Worm (Caenorhabditis elegans): Measurements from ENCODE around the gene pod-2.

Gene pod-2

ce11 chrII:1136485-1136884 lies at the start of gene pod-2:
Gene pod-2, plus strand, starts transcription at chrII:1136785.
- TF ChIP-seq tra-4 (tag; optimal IDR thresholded peaks at IDR 0.05) (no peak), scrt-1 (GFP tag; IDR thresholded peaks at IDR 0.05) (no peak), pes-1 (GFP tag; IDR thresholded peaks at IDR 0.05) (no peak), tbx-11 (GFP tag; IDR thresholded peaks at IDR 0.05) (no peak), hmg-4 (GFP tag; optimal IDR thresholded peaks at IDR 0.05) (no peak), ets-7 (tag; optimal IDR thresholded peaks at IDR 0.05) (no peak), flt-1 (GFP tag; IDR thresholded peaks at IDR 0.05) (no peak), ceh-13 (GFP tag; optimal IDR thresholded peaks at IDR 0.05) (no peak), B0310.2 (tag; optimal IDR thresholded peaks at IDR 0.05) (no peak), ama-1 (optimal IDR thresholded peaks at IDR 0.05) (no peak), ceh-36 (tag; optimal IDR thresholded peaks at IDR 0.05) (no peak), sea-1 (GFP tag; conservative IDR thresholded peaks at IDR 0.05) (no peak), hmbx-1 (tag; optimal IDR thresholded peaks at IDR 0.05) (no peak), hnd-1 (tag; optimal IDR thresholded peaks at IDR 0.05) (no peak), aly-1 (tag; optimal IDR thresholded peaks at IDR 0.05) (no peak)

ce11 chrII:1088527-1089230 lies 47.9 kb upstream of the pod-2 start:
- TF ChIP-seq ceh-36 (tag; optimal IDR thresholded peaks at IDR 0.05), result no peak
- no peak for TF ChIP-seq sea-1 (GFP tag; conservative IDR thresholded peaks at IDR 0.05)
- TF ChIP-seq tbx-37 (GFP tag; conservative IDR thresholded peaks at IDR 0.05), result no peak
- no peak for TF ChIP-seq aly-1 (tag; optimal IDR thresholded peaks at IDR 0.05)
- TF ChIP-seq ama-1 (optimal IDR thresholded peaks at IDR 0.05), result no peak

ce11 chrII:1090743-1091142 lies 45.8 kb upstream of the pod-2 start:
- TF ChIP-seq tbx-37 (GFP tag; conservative IDR thresholded peaks at IDR 0.05) (no peak), flt-1 (GFP tag; IDR thresholded peaks at IDR 0.05) (no peak), ceh-36 (tag; optimal IDR thresholded peaks at IDR 0.05) (no peak), pes-1 (GFP tag; IDR thresholded peaks at IDR 0.05) (no peak), scrt-1 (GFP tag; IDR thresholded peaks at IDR 0.05) (no peak), hmbx-1 (tag; optimal IDR thresholded peaks at IDR 0.05) (no peak), ama-1 (optimal IDR thresholded peaks at IDR 0.05) (no peak), B0310.2 (tag; optimal IDR thresholded peaks at IDR 0.05) (no peak), ets-7 (tag; optimal IDR thresholded peaks at IDR 0.05) (no peak)

- no peak for TF ChIP-seq ets-7 (tag; optimal IDR thresholded peaks at IDR 0.05)
These were observed 44.9 kb upstream of the pod-2 start, which contains the start of gene snf-3 for ce11 chrII:1091706-1092105. Gene snf-3, plus strand, starts transcription at chrII:1092006.

ce11 chrII:1100719-1101118 lies 35.9 kb upstream of the pod-2 start, which contains the start of gene pho-14:
Gene pho-14, minus strand, starts transcription at chrII:1100819.
- TF ChIP-seq tra-4 (tag; optimal IDR thresholded peaks at IDR 0.05) (no peak), hmg-4 (GFP tag; optimal IDR thresholded peaks at IDR 0.05) (no peak), aly-1 (tag; optimal IDR thresholded peaks at IDR 0.05) (no peak), ceh-36 (tag; optimal IDR thresholded peaks at IDR 0.05) (no peak), B0310.2 (tag; optimal IDR thresholded peaks at IDR 0.05) (no peak), pes-1 (GFP tag; IDR thresholded peaks at IDR 0.05) (no peak), scrt-1 (GFP tag; IDR thresholded peaks at IDR 0.05) (no peak), hmbx-1 (tag; optimal IDR thresholded peaks at IDR 0.05) (no peak), tbx-37 (GFP tag; conservative IDR thresholded peaks at IDR 0.05) (no peak), F13C5.2 (tag; optimal IDR thresholded peaks at IDR 0.05) (no peak), ama-1 (optimal IDR thresholded peaks at IDR 0.05) (no peak), hnd-1 (tag; optimal IDR thresholded peaks at IDR 0.05) (no peak), flt-1 (GFP tag; IDR thresholded peaks at IDR 0.05) (no peak), tbx-11 (GFP tag; IDR thresholded peaks at IDR 0.05) (no peak), sea-1 (GFP tag; conservative IDR thresholded peaks at IDR 0.05) (no peak)

- TF ChIP-seq ceh-13 (GFP tag; optimal IDR thresholded peaks at IDR 0.05) (no peak), tbx-11 (GFP tag; IDR thresholded peaks at IDR 0.05) (no peak), F13C5.2 (tag; optimal IDR thresholded peaks at IDR 0.05) (no peak), pes-1 (GFP tag; IDR thresholded peaks at IDR 0.05) (no peak), tra-4 (tag; optimal IDR thresholded peaks at IDR 0.05) (no peak), flt-1 (GFP tag; IDR thresholded peaks at IDR 0.05) (no peak), ama-1 (optimal IDR thresholded peaks at IDR 0.05) (no peak), B0310.2 (tag; optimal IDR thresholded peaks at IDR 0.05) (no peak)
These were observed 35.2 kb upstream of the pod-2 start for ce11 chrII:1101413-1101812.

ce11 chrII:1102209-1102608 lies 34.4 kb upstream of the pod-2 start:
- no peak for TF ChIP-seq ama-1 (optimal IDR thresholded peaks at IDR 0.05)
- no peak for TF ChIP-seq tra-4 (tag; optimal IDR thresholded peaks at IDR 0.05)
- TF ChIP-seq sea-1 (GFP tag; conservative IDR thresholded peaks at IDR 0.05), result no peak
- no peak for TF ChIP-seq ets-7 (tag; optimal IDR thresholded peaks at IDR 0.05)
- no peak for TF ChIP-seq aly-1 (tag; optimal IDR thresholded peaks at IDR 0.05)
- no peak for TF ChIP-seq F13C5.2 (tag; optimal IDR thresholded peaks at IDR 0.05)
- TF ChIP-seq flt-1 (GFP tag; IDR thresholded peaks at IDR 0.05), result no peak
- TF ChIP-seq ceh-13 (GFP tag; optimal IDR thresholded peaks at IDR 0.05), result no peak
- TF ChIP-seq pes-1 (GFP tag; IDR thresholded peaks at IDR 0.05), result no peak
- no peak for TF ChIP-seq ceh-36 (tag; optimal IDR thresholded peaks at IDR 0.05)
- TF ChIP-seq hmg-4 (GFP tag; optimal IDR thresholded peaks at IDR 0.05), result no peak
- TF ChIP-seq tbx-11 (GFP tag; IDR thresholded peaks at IDR 0.05), result no peak
- TF ChIP-seq hmbx-1 (tag; optimal IDR thresholded peaks at IDR 0.05), result no peak
- no peak for TF ChIP-seq hnd-1 (tag; optimal IDR thresholded peaks at IDR 0.05)
- no peak for TF ChIP-seq B0310.2 (tag; optimal IDR thresholded peaks at IDR 0.05)
- TF ChIP-seq tbx-37 (GFP tag; conservative IDR thresholded peaks at IDR 0.05), result no peak
- TF ChIP-seq scrt-1 (GFP tag; IDR thresholded peaks at IDR 0.05), result no peak

Data from whole organism, early embryonic.